Fruit fly (Drosophila melanogaster) whole organism, wandering third instar larva: ENCODE results near the gene His2Av.

Experiments
- CrebA ChIP-seq: fragments of 200-800 bp; sonication (Bioruptor generic); optimal IDR thresholded peaks from 2 replicates; lab custom pipeline; 2016; ENCODE audit warnings: missing biosample characterization, mild to moderate bottlenecking, missing genetic modification characterization, borderline replicate concordance
- Dfd ChIP-seq: fragments of >200 bp; optimal IDR thresholded peaks from 2 replicates; lab custom pipeline; 2017; ENCODE audit warnings: missing biosample characterization, missing genetic modification characterization
- Hnf4 ChIP-seq: fragments of 200-800 bp; sonication (Bioruptor generic); optimal IDR thresholded peaks from 2 replicates; lab custom pipeline; 2016; ENCODE audit warnings: missing biosample characterization, mild to moderate bottlenecking, missing genetic modification characterization
- Hr83 ChIP-seq: fragments of 200-300 bp; sonication (Bioruptor generic); optimal IDR thresholded peaks from 2 replicates; lab custom pipeline; 2016; ENCODE audit warnings: missing biosample characterization, mild to moderate bottlenecking, missing genetic modification characterization, moderate library complexity; ENCODE audit not compliant: poor library complexity, severe bottlenecking
- OdsH ChIP-seq: fragments of 200-800 bp; sonication (Bioruptor generic); optimal IDR thresholded peaks from 2 replicates; lab custom pipeline; 2016; ENCODE audit warnings: missing biosample characterization, mild to moderate bottlenecking, missing genetic modification characterization
- br ChIP-seq: fragments of 200-800 bp; sonication (Bioruptor generic); optimal IDR thresholded peaks from 2 replicates; lab custom pipeline; 2016; ENCODE audit warnings: missing biosample characterization, missing genetic modification characterization
- dsf ChIP-seq: sonication (Bioruptor generic); optimal IDR thresholded peaks from 2 replicates; lab custom pipeline; 2016; ENCODE audit warnings: missing biosample characterization, missing genetic modification characterization, borderline replicate concordance
- fru ChIP-seq: fragments of 200-800 bp; sonication (Bioruptor generic); optimal IDR thresholded peaks from 3 replicates; lab custom pipeline; 2016; ENCODE audit warnings: missing biosample characterization, mild to moderate bottlenecking, missing genetic modification characterization
- jim ChIP-seq: fragments of 175-275, 200-325 bp; sonication (Bioruptor generic); optimal IDR thresholded peaks from 2 replicates; lab custom pipeline; 2016; ENCODE audit warnings: missing biosample characterization, mild to moderate bottlenecking, missing genetic modification characterization
- lola ChIP-seq: fragments of >200 bp; optimal IDR thresholded peaks from 2 replicates; lab custom pipeline; 2017; ENCODE audit warnings: missing biosample characterization, missing genetic modification characterization
- pan ChIP-seq: fragments of >200 bp; optimal IDR thresholded peaks from 2 replicates; lab custom pipeline; 2017
- psq ChIP-seq: fragments of 200-800 bp; sonication (Bioruptor generic); optimal IDR thresholded peaks from 3 replicates; lab custom pipeline; 2017; ENCODE audit warnings: missing biosample characterization, mild to moderate bottlenecking, missing genetic modification characterization, moderate library complexity
- woc ChIP-seq: sonication (Bioruptor generic); optimal IDR thresholded peaks from 2 replicates; lab custom pipeline; 2016; ENCODE audit warnings: missing biosample characterization, mild to moderate bottlenecking, missing genetic modification characterization

- TF ChIP-seq Hr83 (GFP tag; lab: Kevin White, UChicago) (no peak), psq (peak; percentile 27), Dfd (GFP tag; lab: Kevin White, UChicago) (no peak), lola (GFP tag; lab: Kevin White, UChicago) (no peak), Hnf4 (peak; percentile 33), fru (GFP tag; lab: Kevin White, UChicago) (peak; percentile 7), OdsH (GFP tag; lab: Kevin White, UChicago) (peak; percentile 36), CrebA (GFP tag; lab: Kevin White, UChicago) (no peak), woc (peak; percentile 27), br (GFP tag; lab: Kevin White, UChicago) (peak; percentile 52), pan (lab: Kevin White, UChicago) (no peak), jim (GFP tag; lab: Kevin White, UChicago) (no peak), dsf (no peak)
Measured at dm6 chr3R:26892764-26893163, 26.0 kb downstream of the His2Av start.
